Fruit fly (Drosophila melanogaster): ENCODE results near the gene Trmt112.

The Trmt112 gene

DNA sequence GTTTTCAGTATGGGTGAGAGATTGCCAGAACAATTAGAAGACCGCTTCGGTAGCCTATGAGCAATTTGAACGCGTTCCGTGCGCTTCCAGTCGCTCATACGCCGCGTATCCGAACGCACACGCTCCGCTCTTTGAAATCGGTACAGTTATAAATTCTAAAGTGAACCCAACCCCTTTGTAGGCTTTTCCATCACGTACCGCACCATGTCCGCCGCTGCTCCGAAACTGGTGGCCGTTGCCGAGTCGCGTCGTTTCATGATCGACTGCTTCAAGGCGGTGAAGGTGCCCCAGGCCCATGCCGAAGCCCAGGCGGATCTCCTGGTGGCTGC, 11.2 kb downstream of the Trmt112 start (continued):
- TF ChIP-seq Dip3 (GFP tag; optimal IDR thresholded peaks at IDR 0.05), result no peak
- no peak for TF ChIP-seq tx (GFP tag; optimal IDR thresholded peaks at IDR 0.05)
- no peak for TF ChIP-seq Fer1 (GFP tag; optimal IDR thresholded peaks at IDR 0.05)
- TF ChIP-seq Ada2b (GFP tag; IDR thresholded peaks at IDR 0.05), result no peak
- no peak for TF ChIP-seq Gug (GFP tag; IDR thresholded peaks at IDR 0.05)
- peak; percentile 65 for TF ChIP-seq Jarid2 (GFP tag; optimal IDR thresholded peaks at IDR 0.05)
- no peak for TF ChIP-seq CG17829 (tag; optimal IDR thresholded peaks at IDR 0.05)
- TF ChIP-seq Dbx (GFP tag; IDR thresholded peaks at IDR 0.05), result 0 out of 3 replicates have a peak, but pooled peaks have one; percentile 8
- TF ChIP-seq Blimp-1 (GFP tag; optimal IDR thresholded peaks at IDR 0.05), result no peak
- TF ChIP-seq CG34224 (GFP tag; IDR thresholded peaks at IDR 0.05; ENCODE audit: partially characterized antibody), result peak; percentile 42; the same call in 1 of the 3 replicates
- no peak for TF ChIP-seq ind (GFP tag; optimal IDR thresholded peaks at IDR 0.05)
- TF ChIP-seq ci (GFP tag; IDR thresholded peaks at IDR 0.05), result no peak
- TF ChIP-seq CG18619 (GFP tag; optimal IDR thresholded peaks at IDR 0.05), result no peak
- no peak for TF ChIP-seq CG4282 (GFP tag; optimal IDR thresholded peaks at IDR 0.05)
- TF ChIP-seq CG9932 (GFP tag; IDR thresholded peaks at IDR 0.05), result peak; percentile 39; the same call in 1 of the 2 replicates
- TF ChIP-seq gt (GFP tag; IDR thresholded peaks at IDR 0.05), result no peak
- no peak for TF ChIP-seq pnt (GFP tag; optimal IDR thresholded peaks at IDR 0.05)
- TF ChIP-seq CG8290 (GFP tag; optimal IDR thresholded peaks at IDR 0.05), result no peak
- peak in 1 of 2 experiments; percentile 43 for TF ChIP-seq CG8290 (tag; optimal IDR thresholded peaks at IDR 0.05)
- TF ChIP-seq Tbp (GFP tag; optimal IDR thresholded peaks at IDR 0.05), result no peak
- TF ChIP-seq CG4424 (GFP tag; optimal IDR thresholded peaks at IDR 0.05), result no peak

DNA sequence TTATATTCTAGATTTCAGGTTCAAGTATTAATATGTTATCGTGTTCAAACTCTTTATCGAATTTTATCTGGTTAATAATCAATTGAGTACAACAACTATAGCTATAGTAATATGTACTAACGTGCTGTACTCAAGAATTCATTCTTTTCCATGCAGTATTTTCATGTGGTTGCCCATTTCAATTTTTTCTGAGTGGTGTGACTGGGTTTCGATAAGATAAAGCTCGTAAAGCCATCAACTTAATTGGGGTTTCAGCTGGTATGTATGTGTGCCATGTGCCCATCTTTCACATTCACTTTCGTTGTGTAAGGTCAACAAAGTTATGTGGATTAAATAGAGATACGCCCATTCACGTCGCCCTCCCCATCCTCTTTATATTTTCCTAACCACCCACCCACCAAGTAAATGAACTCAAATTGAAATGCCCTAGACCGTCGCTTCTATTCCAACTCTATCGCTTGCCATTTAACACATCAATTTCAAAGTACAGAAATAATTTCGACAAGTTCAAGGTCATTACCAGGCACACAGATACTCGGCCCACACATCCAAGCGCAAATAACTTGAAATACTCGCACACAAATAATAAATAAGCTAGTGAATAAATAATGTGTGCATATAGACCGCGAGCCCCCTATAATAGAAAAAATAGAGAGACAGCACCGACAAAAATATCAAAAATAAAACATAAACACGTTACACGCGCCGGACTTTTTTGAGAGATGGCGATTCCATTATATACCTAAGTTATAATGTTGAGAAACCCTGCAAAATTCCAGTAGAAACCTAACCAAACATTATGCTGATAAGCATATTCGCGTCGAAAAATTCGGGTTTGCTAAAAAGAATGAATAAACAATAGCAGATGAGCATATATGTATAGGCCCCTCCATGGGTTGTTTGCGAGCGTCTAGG, 11.8 kb downstream of the Trmt112 start:
- TF ChIP-seq Bgb (GFP tag; IDR thresholded peaks at IDR 0.05; ENCODE audit: partially characterized antibody) (no peak), corto (GFP tag; optimal IDR thresholded peaks at IDR 0.05) (no peak), Optix (GFP tag; IDR thresholded peaks at IDR 0.05) (no peak), CG10431 (GFP tag; optimal IDR thresholded peaks at IDR 0.05) (no peak), CG7556 (GFP tag; optimal IDR thresholded peaks at IDR 0.05) (peak; percentile 32), sim (GFP tag; IDR thresholded peaks at IDR 0.05) (no peak), Med (GFP tag) (peak; percentile 66), CG11085 (GFP tag; IDR thresholded peaks at IDR 0.05) (no peak), Aef1 (GFP tag; IDR thresholded peaks at IDR 0.05) (no peak), CrebB (tag; optimal IDR thresholded peaks at IDR 0.05) (peak; percentile 22), ci (GFP tag; IDR thresholded peaks at IDR 0.05) (0 out of 3 replicates have a peak, but pooled peaks have one; percentile 13), sqz (GFP tag; optimal IDR thresholded peaks at IDR 0.05) (no peak), Lim3 (GFP tag; IDR thresholded peaks at IDR 0.05) (peak; percentile 17; the same call in 1 of the 2 replicates), CG10209 (GFP tag; optimal IDR thresholded peaks at IDR 0.05) (peak; percentile 37), cg (GFP tag; optimal IDR thresholded peaks at IDR 0.05) (peak; percentile 43), ERR (GFP tag; optimal IDR thresholded peaks at IDR 0.05) (peak; percentile 39), Rfx (GFP tag; IDR thresholded peaks at IDR 0.05) (peak; percentile 32; the same call in 1 of the 2 replicates), BtbVII (GFP tag; optimal IDR thresholded peaks at IDR 0.05) (peak; percentile 44), Sry-β (GFP tag; optimal IDR thresholded peaks at IDR 0.05) (no peak), CG18599 (GFP tag; optimal IDR thresholded peaks at IDR 0.05) (peak; percentile 49), CG12071 (GFP tag; optimal IDR thresholded peaks at IDR 0.05) (peak; percentile 4), HLHmδ (GFP tag; optimal IDR thresholded peaks at IDR 0.05) (no peak), CG2678 (tag; optimal IDR thresholded peaks at IDR 0.05) (peak; percentile 52), CG31224 (GFP tag; IDR thresholded peaks at IDR 0.05) (peak; percentile 55), GATAe (GFP tag; conservative IDR thresholded peaks at IDR 0.05) (peak; percentile 60), NK7.1 (GFP tag; optimal IDR thresholded peaks at IDR 0.05) (no peak), CG15011 (GFP tag; optimal IDR thresholded peaks at IDR 0.05) (peak; percentile 29), CG11398 (GFP tag; optimal IDR thresholded peaks at IDR 0.05) (no peak), CG2120 (GFP tag; optimal IDR thresholded peaks at IDR 0.05) (peak; percentile 47)
